Worm (Caenorhabditis elegans) whole organism, young adult: ENCODE results near the gene atp-4.

Experiments used
- B0019.2 ChIP-seq: fragments of 200-800 bp; sonication (Bioruptor generic); conservative IDR thresholded peaks from 2 replicates; pipeline ENCODE4 v1.3.6; 2022; ENCODE audit warnings: missing genetic modification reagents, missing genetic modification characterization, missing compliant biosample characterization
- B0035.1 ChIP-seq: sonication (generic microtip); optimal IDR thresholded peaks from 2 replicates; lab custom pipeline; 2016; ENCODE audit warnings: missing genetic modification characterization, mild to moderate bottlenecking, missing compliant biosample characterization, missing genotype, missing genetic modification reagents
- B0336.3 ChIP-seq: fragments of 200-800 bp; sonication (Bioruptor generic); IDR thresholded peaks from 2 replicates; pipeline ENCODE4 v1.3.6; 2022; ENCODE audit warnings: missing genetic modification characterization, missing compliant biosample characterization
- F33H1.4 ChIP-seq: fragments of 200-800 bp; sonication (Bioruptor generic); IDR thresholded peaks from 2 replicates; pipeline ENCODE4 v1.3.6; 2022; ENCODE audit warnings: missing genetic modification reagents, missing genetic modification characterization, missing compliant biosample characterization
- F37B4.10 ChIP-seq: fragments of 200-800 bp; sonication (Bioruptor generic); IDR thresholded peaks from 2 replicates; pipeline ENCODE4 v1.3.6; 2022; ENCODE audit warnings: missing genetic modification characterization, missing compliant biosample characterization
- F57C9.4 ChIP-seq: sonication (generic microtip); optimal IDR thresholded peaks from 2 replicates; lab custom pipeline; 2017; ENCODE audit warnings: mild to moderate bottlenecking, missing genetic modification characterization, missing compliant biosample characterization
- Y53F4B.3 ChIP-seq: fragments of 200-800 bp; sonication (Bioruptor generic); IDR thresholded peaks from 2 replicates; pipeline ENCODE4 v1.3.6; 2022; ENCODE audit warnings: missing genetic modification reagents, missing genetic modification characterization, missing compliant biosample characterization
- Y53G8AR.9 ChIP-seq: fragments of 200-800 bp; sonication (Bioruptor generic); conservative IDR thresholded peaks from 2 replicates; pipeline ENCODE4 v1.3.6; 2022; ENCODE audit warnings: missing genetic modification reagents, missing genetic modification characterization, missing compliant biosample characterization
- ZK185.1 ChIP-seq: sonication (generic microtip); optimal IDR thresholded peaks from 2 replicates; lab custom pipeline; 2016; ENCODE audit warnings: mild to moderate bottlenecking, missing genetic modification characterization, missing compliant biosample characterization; ENCODE audit not compliant: poor library complexity, severe bottlenecking
- ama-1 ChIP-seq, 3 experiments: fragments of 150-350 bp in 1 of 3; sonication (generic microtip) in 2 of 3; optimal IDR thresholded peaks; 2 replicates each; lab custom pipeline; 2014 to 2018; ENCODE audit warnings: missing biosample characterization in 2 of 3, missing genetic modification characterization in 2 of 3, missing genetic modification reagents in 2 of 3
- aptf-2 ChIP-seq: fragments of 200-800 bp; sonication (Bioruptor generic); conservative IDR thresholded peaks from 2 replicates; pipeline ENCODE4 v1.3.6; 2022; ENCODE audit warnings: missing genetic modification reagents, missing genetic modification characterization, missing compliant biosample characterization
- cebp-1 ChIP-seq, 2 experiments: fragments of 200-800 bp in 1 of 2; sonication (Bioruptor generic) in 1 of 2; sonication (generic microtip) in 1 of 2; IDR thresholded peaks in 1 of 2; optimal IDR thresholded peaks in 1 of 2; 2 replicates each; pipeline versions ENCODE4 v1.3.6 to Lab custom; 2017 to 2022; ENCODE audit warnings: missing compliant biosample characterization in 2 of 2, missing genetic modification characterization in 2 of 2, mild to moderate bottlenecking in 1 of 2, missing genetic modification reagents in 1 of 2, moderate library complexity in 1 of 2
- ceh-27 ChIP-seq: fragments of 200-800 bp; sonication (Bioruptor generic); optimal IDR thresholded peaks from 2 replicates; lab custom pipeline; 2018; ENCODE audit warnings: mild to moderate bottlenecking, missing genetic modification characterization, moderate library complexity, missing compliant biosample characterization
- ceh-91 ChIP-seq: fragments of 200-800 bp; sonication (Bioruptor generic); IDR thresholded peaks from 2 replicates; pipeline ENCODE4 v1.3.6; 2022; ENCODE audit warnings: missing genetic modification reagents, missing genetic modification characterization, missing compliant biosample characterization
- dpl-1 ChIP-seq: fragments of 150-350 bp; optimal IDR thresholded peaks from 2 replicates; lab custom pipeline; 2014; ENCODE audit warnings: missing biosample characterization, missing genetic modification reagents, missing genetic modification characterization
- efl-1 ChIP-seq: fragments of 150-350 bp; optimal IDR thresholded peaks from 2 replicates; lab custom pipeline; 2014; ENCODE audit warnings: missing biosample characterization, missing genetic modification reagents, missing genetic modification characterization
- egl-18 ChIP-seq: fragments of 200-800 bp; sonication (Bioruptor generic); IDR thresholded peaks from 2 replicates; pipeline ENCODE4 v1.3.6; 2022; ENCODE audit warnings: missing genetic modification reagents, missing genetic modification characterization, missing compliant biosample characterization
- egl-44 ChIP-seq: fragments of 200-800 bp; sonication (Bioruptor generic); IDR thresholded peaks from 2 replicates; pipeline ENCODE4 v1.3.6; 2022; ENCODE audit warnings: missing genetic modification reagents, missing genetic modification characterization, missing compliant biosample characterization
- egrh-3 ChIP-seq: fragments of 200-800 bp; sonication (Bioruptor generic); IDR thresholded peaks from 2 replicates; pipeline ENCODE4 v1.3.6; 2022; ENCODE audit warnings: missing genetic modification reagents, missing genetic modification characterization, missing compliant biosample characterization
- fkh-3 ChIP-seq: sonication (generic microtip); optimal IDR thresholded peaks from 2 replicates; lab custom pipeline; 2016; ENCODE audit warnings: mild to moderate bottlenecking, missing genetic modification characterization, missing compliant biosample characterization
- hsf-1 ChIP-seq: fragments of 200-800 bp; sonication (Bioruptor generic); IDR thresholded peaks from 2 replicates; pipeline ENCODE4 v1.3.6; 2022; ENCODE audit warnings: missing genetic modification reagents, missing genetic modification characterization, missing compliant biosample characterization
- nfyb-1 ChIP-seq: fragments of 200-800 bp; sonication (Bioruptor generic); IDR thresholded peaks from 2 replicates; pipeline ENCODE4 v1.3.6; 2022; ENCODE audit warnings: missing genetic modification reagents, missing genetic modification characterization, missing compliant biosample characterization
- nhr-80 ChIP-seq: sonication (generic microtip); optimal IDR thresholded peaks from 2 replicates; lab custom pipeline; 2016; ENCODE audit warnings: missing genetic modification characterization, missing compliant biosample characterization
- rcor-1 ChIP-seq: fragments of 200-800 bp; sonication (Bioruptor generic); IDR thresholded peaks from 2 replicates; pipeline ENCODE4 v1.3.6; 2022; ENCODE audit warnings: missing genetic modification reagents, missing genetic modification characterization, missing compliant biosample characterization
- snpc-1.3 ChIP-seq: sonication (generic microtip); optimal IDR thresholded peaks from 2 replicates; lab custom pipeline; 2017; ENCODE audit warnings: missing genetic modification characterization, mild to moderate bottlenecking, missing compliant biosample characterization, antibody characterized with exemption, moderate library complexity, missing genotype, missing genetic modification reagents; ENCODE audit not compliant: insufficient read depth
- snpc-3.4 ChIP-seq: sonication (generic microtip); optimal IDR thresholded peaks from 2 replicates; lab custom pipeline; 2017; ENCODE audit warnings: missing genetic modification characterization, mild to moderate bottlenecking, missing compliant biosample characterization, antibody characterized with exemption, moderate library complexity, missing genotype, missing genetic modification reagents
- snpc-4 ChIP-seq, 5 experiments: fragments of 150-350 bp in 1 of 5; sonication (generic microtip) in 4 of 5; optimal IDR thresholded peaks; 2 replicates each; lab custom pipeline; 2014 to 2018; ENCODE audit warnings: missing genetic modification characterization in 5 of 5, missing biosample characterization in 3 of 5, antibody characterized with exemption in 2 of 5, mild to moderate bottlenecking in 2 of 5, missing compliant biosample characterization in 2 of 5, missing genotype in 2 of 5, moderate library complexity in 2 of 5, missing genetic modification reagents in 1 of 5
- tbp1 ChIP-seq: fragments of 200-800 bp; sonication (Bioruptor generic); optimal IDR thresholded peaks from 2 replicates; lab custom pipeline; 2018; ENCODE audit warnings: mild to moderate bottlenecking, missing genetic modification characterization, missing compliant biosample characterization
- tlf-1 ChIP-seq: fragments of 200-800 bp; sonication (Bioruptor generic); optimal IDR thresholded peaks from 2 replicates; lab custom pipeline; 2018; ENCODE audit warnings: mild to moderate bottlenecking, missing genetic modification characterization, missing compliant biosample characterization
- zfh-2 ChIP-seq: fragments of 200-800 bp; sonication (Bioruptor generic); conservative IDR thresholded peaks from 2 replicates; pipeline ENCODE4 v1.3.6; 2022; ENCODE audit warnings: missing genetic modification reagents, missing genetic modification characterization, missing compliant biosample characterization
- ztf-26 ChIP-seq: sonication (generic microtip); optimal IDR thresholded peaks from 2 replicates; lab custom pipeline; 2017; ENCODE audit warnings: missing genetic modification characterization, missing compliant biosample characterization
- ztf-3 ChIP-seq: fragments of 200-800 bp; sonication (Bioruptor generic); optimal IDR thresholded peaks from 2 replicates; lab custom pipeline; 2018; ENCODE audit warnings: mild to moderate bottlenecking, missing genetic modification characterization, missing compliant biosample characterization

Gene atp-4

ce11 chrV:6433446-6434178 is 6.7 kb upstream of the atp-4 start, which contains the start of the genes gad-1 and erfa-1 (continued):
- TF ChIP-seq egl-18 (GFP tag; lab: Robert Waterston, UW) (no peak), nhr-80 (peak; percentile 34), zfh-2 (GFP tag; lab: Robert Waterston, UW) (no peak), egrh-3 (GFP tag; lab: Robert Waterston, UW) (no peak), ztf-3 (no peak), ZK185.1 (tag; lab: Kevin White, UChicago) (peak; percentile 50), B0035.1 (tag; lab: Kevin White, UChicago) (no peak), snpc-3.4 (tag; lab: Kevin White, UChicago) (no peak), ceh-91 (GFP tag; lab: Robert Waterston, UW) (peak; percentile 51), aptf-2 (GFP tag; lab: Robert Waterston, UW) (no peak), ztf-26 (tag; lab: Kevin White, UChicago) (no peak), hsf-1 (no peak), F37B4.10 (GFP tag; lab: Robert Waterston, UW) (no peak), Y53G8AR.9 (no peak), ceh-27 (peak; percentile 61), B0336.3 (no peak), B0019.2 (GFP tag; lab: Robert Waterston, UW) (no peak), Y53F4B.3 (GFP tag; lab: Robert Waterston, UW) (no peak), snpc-1.3 (tag; lab: Kevin White, UChicago) (no peak), snpc-4 (GFP tag; optimal IDR thresholded peaks at IDR 0.05; lab: Kevin White, UChicago) (no peak), snpc-4 (tag; optimal IDR thresholded peaks at IDR 0.05; lab: Kevin White, UChicago) (peak in 1 of 4 experiments; percentile 28), F33H1.4 (GFP tag; lab: Robert Waterston, UW) (peak; percentile 78)

DNA sequence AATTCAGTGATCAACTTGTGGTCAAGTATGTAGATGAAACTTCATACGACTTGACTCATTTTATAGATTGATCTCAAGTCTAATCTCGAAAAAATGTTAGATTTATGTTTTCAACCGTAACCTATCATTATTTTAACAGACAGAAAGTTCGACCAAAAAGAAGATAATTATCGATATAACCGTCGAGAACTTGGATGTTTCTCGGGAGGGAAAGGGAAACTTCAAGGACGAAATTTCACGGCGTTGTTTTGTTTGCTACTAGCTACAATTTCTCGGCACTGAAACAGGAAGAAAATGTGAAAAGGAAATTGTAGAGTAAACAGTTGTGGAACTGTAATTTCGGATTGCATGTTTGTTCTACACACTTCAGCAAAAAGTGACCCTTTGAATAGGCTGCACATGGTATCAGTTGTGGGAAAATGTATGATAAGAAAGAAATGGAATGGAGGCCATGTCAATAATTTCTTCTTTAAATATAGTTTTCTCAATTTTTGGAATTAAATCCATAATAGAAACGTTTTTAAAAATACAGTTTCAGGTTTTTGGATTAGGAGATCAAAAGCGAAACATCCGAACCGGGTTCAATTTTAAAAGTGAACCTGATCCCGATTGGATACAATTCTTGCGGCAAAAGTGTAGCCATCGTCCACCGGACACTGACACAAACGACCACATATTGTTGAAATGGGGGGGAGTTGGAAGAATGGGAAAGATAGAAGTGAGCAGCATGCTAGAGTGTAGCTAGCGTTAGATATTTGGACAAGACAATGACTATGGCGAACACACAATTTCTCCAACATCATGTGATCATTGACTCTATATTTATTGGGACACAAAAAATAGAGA is 3.8 kb upstream of the atp-4 start:
- TF ChIP-seq ama-1 (optimal IDR thresholded peaks at IDR 0.05; lab: Kevin White, UChicago) (no peak), ama-1 (GFP tag; optimal IDR thresholded peaks at IDR 0.05; lab: Kevin White, UChicago) (peak in 1 of 2 experiments; percentile 8), tbp1 (GFP tag; lab: Kevin White, UChicago) (no peak), snpc-4 (GFP tag; optimal IDR thresholded peaks at IDR 0.05; lab: Kevin White, UChicago) (no peak), snpc-4 (tag; optimal IDR thresholded peaks at IDR 0.05; lab: Kevin White, UChicago) (peak in 1 of 4 experiments; percentile 1), F33H1.4 (GFP tag; lab: Robert Waterston, UW) (0 out of 2 replicates have a peak, but pooled peaks have one; percentile 9), cebp-1 (GFP tag; IDR thresholded peaks at IDR 0.05; lab: Robert Waterston, UW) (no peak), cebp-1 (tag; optimal IDR thresholded peaks at IDR 0.05; lab: Kevin White, UChicago) (peak; percentile 48), egl-44 (no peak), tlf-1 (GFP tag; lab: Kevin White, UChicago) (no peak), dpl-1 (GFP tag; lab: Kevin White, UChicago) (no peak), fkh-3 (no peak), F57C9.4 (no peak), nfyb-1 (peak; percentile 52; the same call in 1 of the 2 replicates), efl-1 (no peak), rcor-1 (GFP tag; lab: Robert Waterston, UW) (no peak), nhr-80 (peak; percentile 71)
